Fruit fly (Drosophila melanogaster) whole organism: ENCODE results near the gene CG43163.

Source experiments
- CG8478 ChIP-seq: fragments of >200 bp; optimal IDR thresholded peaks from 2 replicates; lab custom pipeline; 2018; ENCODE audit warnings: inconsistent platforms
- Dll ChIP-seq: fragments of >200 bp; optimal IDR thresholded peaks from 2 replicates; lab custom pipeline; 2017
- EcR ChIP-seq, 2 experiments: fragments of >200 bp; optimal IDR thresholded peaks; 2 replicates each; lab custom pipeline; 2017; ENCODE audit warnings: missing biosample characterization in 2 of 2, missing genetic modification characterization in 2 of 2, missing genetic modification reagents in 2 of 2
- pan ChIP-seq: fragments of >200 bp; optimal IDR thresholded peaks from 2 replicates; lab custom pipeline; 2017
- psq ChIP-seq: fragments of >200 bp; optimal IDR thresholded peaks from 2 replicates; lab custom pipeline; 2017
- usp ChIP-seq: fragments of >200 bp; optimal IDR thresholded peaks from 2 replicates; lab custom pipeline; 2017; ENCODE audit warnings: missing biosample characterization, missing genetic modification characterization, mixed read lengths

dm6 chr3L:8524816-8525625 lies 18.1 kb upstream of the CG43163 start, which contains the start of the genes GstO1 and foi:
- TF ChIP-seq CG8478 (lab: Kevin White, UChicago) (no peak), pan (lab: Kevin White, UChicago) (no peak), usp (no peak), psq (lab: Kevin White, UChicago) (no peak), EcR (GFP tag; optimal IDR thresholded peaks at IDR 0.05; lab: Kevin White, UChicago) (no peak), Dll (lab: Kevin White, UChicago) (no peak)
